Fruit fly (Drosophila melanogaster) ovary, adult (tissue): ENCODE data around the gene Alg7.

Experiments
- CG17801 ChIP-seq: fragments of 200-800 bp; optimal IDR thresholded peaks from 2 replicates; lab custom pipeline; 2019; ENCODE audit warnings: missing biosample characterization, mild to moderate bottlenecking, missing genetic modification characterization, moderate library complexity; ENCODE audit not compliant: partially characterized antibody

Alg7 gene

dm6 chr2L:13176123-13176522, 2.9 kb upstream of the Alg7 start, which contains the start of gene CG43925:
CG43925 (plus strand) TSS chr2L:13176423.
- TF ChIP-seq CG17801 (GFP tag; lab: Kevin White, UChicago), result no peak

dm6 chr2L:13176701-13177249, 2.3 kb upstream of the Alg7 start, which contains the start of the genes Sfmbt and CG5439:
Sfmbt (minus strand) TSS chr2L:13176785.
CG5439 (plus strand) TSS chr2L:13177150.
- TF ChIP-seq CG17801 (GFP tag; lab: Kevin White, UChicago), result peak; percentile 62

dm6 chr2L:13182415-13182814, 3.4 kb downstream of the Alg7 start, which contains the start of gene Mgat3:
Mgat3 (minus strand) TSS chr2L:13182596.
- TF ChIP-seq CG17801 (GFP tag; lab: Kevin White, UChicago), result no peak

DNA sequence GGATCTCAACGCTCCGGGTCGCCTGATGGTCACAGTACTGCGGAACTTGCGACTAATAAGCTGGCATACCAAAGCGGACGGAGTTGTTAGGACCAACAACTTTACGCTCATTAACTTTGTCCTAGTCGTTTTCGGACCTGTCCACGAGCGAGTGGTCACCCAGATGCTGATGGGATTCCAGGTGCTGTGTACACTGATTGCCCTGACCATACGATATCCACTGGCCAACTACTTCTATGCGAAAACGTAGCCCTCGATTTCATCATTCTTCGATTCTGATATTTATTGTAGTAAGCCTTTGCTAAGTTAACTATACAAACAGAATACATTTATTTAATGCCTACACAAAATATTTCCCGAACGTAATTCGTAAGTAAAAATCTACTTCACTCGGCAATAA, 4.1 kb downstream of the Alg7 start, which contains the start of gene Rsph1:
Gene Rsph1, plus strand, starts transcription at position 301 of the 400 bp plus-strand sequence.
- TF ChIP-seq CG17801 (GFP tag; lab: Kevin White, UChicago), result no peak

DNA sequence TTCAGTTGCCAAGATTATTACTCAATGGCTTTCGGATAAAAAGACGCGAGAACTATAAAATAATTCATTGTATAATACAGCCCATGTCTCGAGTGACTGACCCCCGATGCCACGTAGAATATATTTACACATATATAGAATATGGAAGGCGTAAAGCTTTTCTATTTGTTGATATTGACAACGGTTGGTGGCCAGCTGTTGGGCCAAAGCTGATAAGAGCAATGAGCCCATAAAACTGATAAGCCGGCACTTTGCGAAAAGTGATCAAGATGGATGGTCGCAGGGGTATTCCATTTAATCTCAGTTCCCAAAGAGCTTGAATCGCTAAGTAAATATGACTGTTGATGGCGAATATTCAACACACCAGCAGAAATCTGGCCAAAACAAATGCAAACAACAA, 11.5 kb downstream of the Alg7 start:
- TF ChIP-seq CG17801 (GFP tag; lab: Kevin White, UChicago), result peak; percentile 23

DNA sequence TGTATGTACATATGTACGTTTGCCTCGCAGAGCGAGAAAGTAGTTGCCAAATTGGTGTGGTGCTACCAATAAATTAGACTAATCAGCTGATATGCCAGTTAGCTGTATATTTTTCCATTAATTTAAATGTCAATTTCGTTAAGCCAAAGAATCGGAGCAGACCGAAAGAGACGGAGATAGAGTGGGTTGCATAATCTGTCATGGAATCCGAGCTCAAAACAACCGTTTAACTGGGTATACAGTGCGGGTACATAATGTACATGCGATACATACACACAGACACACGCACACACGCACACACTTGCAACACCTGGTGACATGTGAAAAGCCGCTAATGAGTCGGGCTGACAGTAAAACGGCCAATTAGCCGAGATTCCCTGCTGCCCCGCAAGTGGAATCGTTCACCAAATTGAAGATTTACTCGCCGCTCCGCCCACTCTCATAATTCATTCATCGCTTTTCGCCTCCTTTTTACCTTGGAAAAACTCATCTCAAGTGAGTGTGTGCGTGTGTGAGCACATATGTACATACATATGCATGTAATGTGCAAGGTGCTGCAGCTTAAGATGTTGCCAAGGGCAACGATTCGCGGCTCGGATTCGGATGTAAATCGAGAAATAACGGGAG, 12.1 kb downstream of the Alg7 start:
- TF ChIP-seq CG17801 (GFP tag; lab: Kevin White, UChicago), result no peak

- TF ChIP-seq CG17801 (GFP tag; lab: Kevin White, UChicago), result peak; percentile 78
These were observed 12.8 kb downstream of the Alg7 start, which contains the start of the genes CG16974 and Edem2 for dm6 chr2L:13191894-13192293. CG16974 (minus strand) TSS chr2L:13191979. Edem2 (plus strand) TSS chr2L:13192201.

DNA sequence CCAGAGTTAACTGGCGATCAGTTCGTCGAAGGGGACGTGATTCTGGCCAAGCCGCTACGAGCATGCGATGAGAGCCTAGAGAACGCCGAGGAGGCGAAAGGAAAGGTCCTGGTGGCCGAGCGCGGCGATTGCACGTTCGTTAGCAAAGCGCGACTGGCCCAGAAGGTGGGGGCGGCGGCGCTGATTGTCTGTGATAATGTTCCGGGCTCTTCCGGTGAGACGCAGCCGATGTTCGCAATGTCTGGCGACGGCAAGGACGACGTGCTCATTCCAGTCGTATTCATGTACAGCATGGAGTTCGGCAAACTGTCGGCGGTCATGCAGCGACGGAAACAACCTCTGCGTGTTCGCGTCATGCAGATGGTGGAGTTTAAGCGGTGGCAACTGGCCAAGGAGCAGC, 16.8 kb downstream of the Alg7 start:
- TF ChIP-seq CG17801 (GFP tag; lab: Kevin White, UChicago), result no peak

DNA sequence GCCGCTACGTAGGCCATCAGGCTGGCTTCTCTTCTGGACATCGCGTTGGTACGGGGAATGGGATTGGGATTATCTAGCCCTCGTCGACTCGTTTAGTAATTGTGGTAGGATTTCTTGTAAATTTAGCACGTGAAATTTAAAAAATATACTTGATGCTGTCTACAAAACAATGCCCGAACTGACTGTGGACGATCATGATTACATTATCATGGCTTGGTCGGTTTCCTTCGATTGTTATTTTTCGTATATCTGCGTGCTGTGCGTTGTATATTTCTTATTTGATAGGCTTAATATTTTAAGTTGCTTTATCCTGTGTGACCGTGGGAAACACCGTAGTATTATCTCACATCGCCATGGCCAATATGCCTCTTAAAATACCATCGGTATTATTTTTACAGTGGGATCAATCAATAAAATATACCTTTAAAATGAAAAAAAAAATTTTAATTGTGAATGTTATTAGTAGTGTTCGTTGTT, 24.0 kb downstream of the Alg7 start, which contains the start of gene CG16972:
Gene CG16972, minus strand, starts transcription at position 336 of the 477 bp plus-strand sequence.
- TF ChIP-seq CG17801 (GFP tag; lab: Kevin White, UChicago), result peak; percentile 12

DNA sequence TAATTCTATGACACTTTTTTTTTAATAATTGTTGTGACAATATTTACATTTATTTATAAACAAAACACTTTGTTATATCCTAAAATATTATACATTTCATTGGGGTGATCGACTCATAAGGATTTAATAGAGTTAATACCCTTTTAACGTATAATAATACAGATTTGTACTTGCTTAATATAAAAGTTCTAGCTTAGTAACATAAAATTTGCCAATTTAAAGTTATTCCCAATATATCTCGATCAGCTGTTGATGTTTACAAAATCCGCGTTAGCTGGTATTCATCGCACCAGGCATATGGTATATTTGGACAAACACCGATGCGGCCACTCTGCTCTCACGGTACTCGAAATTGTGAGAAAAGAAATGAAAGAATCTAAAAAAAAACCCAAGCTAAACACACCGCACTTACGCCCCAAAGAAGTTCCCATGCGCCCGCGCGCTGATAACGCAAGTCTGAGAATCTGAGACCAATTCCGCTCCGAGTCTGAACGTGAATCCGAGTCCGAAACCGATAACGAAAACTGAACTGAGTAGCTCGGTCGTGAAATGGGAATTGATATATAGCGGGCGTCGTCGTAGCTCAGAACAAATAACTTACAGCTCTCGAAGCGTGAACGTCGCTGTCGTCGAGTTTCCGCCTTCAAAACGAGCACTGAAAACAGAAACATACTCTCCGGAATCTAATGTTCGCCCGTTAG, 24.5 kb downstream of the Alg7 start, which contains the start of gene Pect:
Gene Pect, plus strand, starts transcription at position 326 of the 701 bp plus-strand sequence.
- peak; percentile 21 for TF ChIP-seq CG17801 (GFP tag; lab: Kevin White, UChicago)

- TF ChIP-seq CG17801 (GFP tag; lab: Kevin White, UChicago), result no peak
These were observed 25.1 kb downstream of the Alg7 start for dm6 chr2L:13204151-13204550.

dm6 chr2L:13205256-13205655, 26.2 kb downstream of the Alg7 start:
- peak; percentile 6 for TF ChIP-seq CG17801 (GFP tag; lab: Kevin White, UChicago)

dm6 chr2L:13206077-13206668, 27.1 kb downstream of the Alg7 start:
- peak; percentile 26 for TF ChIP-seq CG17801 (GFP tag; lab: Kevin White, UChicago)

DNA sequence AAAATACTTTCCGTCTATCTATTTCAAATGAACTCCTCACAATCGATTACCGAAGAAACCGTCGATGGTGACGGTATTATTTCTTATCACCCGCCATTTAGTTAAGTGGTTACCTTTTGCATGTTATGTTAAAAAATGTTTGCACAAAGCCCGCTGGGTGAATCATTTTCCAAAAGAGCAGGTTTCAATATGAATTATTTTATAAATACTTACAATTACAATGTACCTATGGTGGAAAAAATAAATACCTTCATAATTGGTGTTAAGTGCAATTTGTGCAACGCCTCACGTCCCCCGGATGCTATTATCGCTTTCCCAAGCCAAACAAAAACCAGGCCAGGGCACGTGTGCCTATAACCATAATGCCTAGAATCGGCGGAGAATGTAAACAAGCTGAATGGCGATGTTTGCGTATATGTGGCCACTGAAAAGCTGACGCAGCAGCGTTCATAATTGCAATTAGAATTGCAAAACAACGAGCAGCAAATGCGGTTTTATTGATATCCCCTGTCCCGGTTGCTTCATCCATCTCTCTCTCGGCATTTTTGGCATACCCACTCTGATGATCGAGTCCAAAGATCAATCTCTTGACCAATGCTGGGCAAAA, 27.9 kb downstream of the Alg7 start:
- peak; percentile 41 for TF ChIP-seq CG17801 (GFP tag; lab: Kevin White, UChicago)
